Worm (Caenorhabditis elegans) whole organism, young adult: ENCODE measurements around the gene ZK180.7.

Source experiments
- F23B12.7 ChIP-seq: sonication (generic microtip); optimal IDR thresholded peaks from 2 replicates; lab custom pipeline; 2017; ENCODE audit warnings: missing genetic modification characterization, mild to moderate bottlenecking, missing compliant biosample characterization, antibody characterized with exemption, moderate library complexity; ENCODE audit not compliant: insufficient read depth
- F49E8.2 ChIP-seq: sonication (generic microtip); optimal IDR thresholded peaks from 3 replicates; lab custom pipeline; 2017; ENCODE audit warnings: missing genetic modification characterization, mild to moderate bottlenecking, missing compliant biosample characterization, antibody characterized with exemption, moderate library complexity; ENCODE audit not compliant: insufficient read depth
- F57C9.4 ChIP-seq: sonication (generic microtip); optimal IDR thresholded peaks from 2 replicates; lab custom pipeline; 2017; ENCODE audit warnings: mild to moderate bottlenecking, missing genetic modification characterization, missing compliant biosample characterization
- Y53F4B.3 ChIP-seq: fragments of 200-800 bp; sonication (Bioruptor generic); IDR thresholded peaks from 2 replicates; pipeline ENCODE4 v1.3.6; 2022; ENCODE audit warnings: missing genetic modification reagents, missing genetic modification characterization, missing compliant biosample characterization
- Y56A3A.18 ChIP-seq: fragments of 200-800 bp; sonication (Bioruptor generic); IDR thresholded peaks from 2 replicates; pipeline ENCODE4 v1.3.6; 2022; ENCODE audit warnings: missing genetic modification reagents, missing genetic modification characterization, missing compliant biosample characterization
- aptf-2 ChIP-seq: fragments of 200-800 bp; sonication (Bioruptor generic); conservative IDR thresholded peaks from 2 replicates; pipeline ENCODE4 v1.3.6; 2022; ENCODE audit warnings: missing genetic modification reagents, missing genetic modification characterization, missing compliant biosample characterization
- attf-3 ChIP-seq: fragments of 200-800 bp; sonication (Bioruptor generic); conservative IDR thresholded peaks from 2 replicates; pipeline ENCODE4 v1.3.6; 2022; ENCODE audit warnings: missing genetic modification reagents, missing genetic modification characterization, missing compliant biosample characterization
- attf-5 ChIP-seq: fragments of 200-800 bp; sonication (Bioruptor generic); optimal IDR thresholded peaks from 2 replicates; lab custom pipeline; 2018; ENCODE audit warnings: mild to moderate bottlenecking, missing genetic modification characterization, missing compliant biosample characterization
- ceh-91 ChIP-seq: fragments of 200-800 bp; sonication (Bioruptor generic); IDR thresholded peaks from 2 replicates; pipeline ENCODE4 v1.3.6; 2022; ENCODE audit warnings: missing genetic modification reagents, missing genetic modification characterization, missing compliant biosample characterization
- him-1 ChIP-seq: sonication (generic microtip); optimal IDR thresholded peaks from 2 replicates; lab custom pipeline; 2016; ENCODE audit warnings: missing genotype, missing genetic modification reagents, missing genetic modification characterization, missing compliant biosample characterization
- lin-35 ChIP-seq, 3 experiments: fragments of 150-350 bp in 2 of 3; sonication (generic microtip) in 1 of 3; optimal IDR thresholded peaks; 2 replicates each; lab custom pipeline; 2014 to 2018; ENCODE audit warnings: missing biosample characterization in 3 of 3, missing genetic modification characterization in 3 of 3, missing genetic modification reagents in 3 of 3
- nhr-120 ChIP-seq: fragments of 200-800 bp; sonication (Bioruptor generic); IDR thresholded peaks from 2 replicates; pipeline ENCODE4 v1.3.6; 2022; ENCODE audit warnings: missing genetic modification characterization, missing compliant biosample characterization
- sea-2 ChIP-seq: fragments of 200-800 bp; sonication (Bioruptor generic); IDR thresholded peaks from 2 replicates; pipeline ENCODE4 v1.3.6; 2022; ENCODE audit warnings: missing genetic modification characterization, missing compliant biosample characterization
- ztf-28 ChIP-seq: fragments of 200-800 bp; sonication (Bioruptor generic); IDR thresholded peaks from 2 replicates; pipeline ENCODE4 v1.3.6; 2022; ENCODE audit warnings: missing genetic modification reagents, missing genetic modification characterization, missing compliant biosample characterization

DNA sequence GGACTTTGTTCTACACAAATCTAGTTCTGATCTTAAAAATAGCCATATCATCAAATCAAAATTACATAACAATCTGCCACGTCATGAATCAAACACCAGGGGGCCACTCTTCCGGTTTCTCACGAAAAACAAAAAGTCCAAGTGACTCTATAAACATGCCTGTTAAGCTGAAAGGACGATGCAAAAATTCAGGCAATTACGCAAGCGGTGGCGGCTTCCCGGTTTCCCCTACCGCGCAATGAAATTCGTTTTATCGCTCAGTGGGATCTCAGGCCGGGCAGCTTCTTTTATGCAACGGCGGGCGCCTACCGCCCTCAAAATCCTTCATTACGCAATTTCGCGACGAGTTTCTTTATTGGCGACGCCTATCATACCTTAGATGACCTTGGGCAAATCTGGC lies 29.4 kb downstream of the ZK180.7 start:
- TF ChIP-seq Y53F4B.3 (GFP tag; lab: Robert Waterston, UW), result no peak
- no peak for TF ChIP-seq ztf-28 (GFP tag; lab: Robert Waterston, UW)
- TF ChIP-seq attf-5 (GFP tag; lab: Kevin White, UChicago), result no peak
- no peak for TF ChIP-seq lin-35 (GFP tag; optimal IDR thresholded peaks at IDR 0.05; lab: Kevin White, UChicago)
- TF ChIP-seq nhr-120, result no peak
- no peak for TF ChIP-seq sea-2
- no peak for TF ChIP-seq F57C9.4
- TF ChIP-seq F23B12.7 (tag; lab: Kevin White, UChicago), result no peak
- TF ChIP-seq aptf-2, result no peak
- no peak for TF ChIP-seq him-1
- TF ChIP-seq attf-3, result no peak
- no peak for TF ChIP-seq Y56A3A.18 (GFP tag; lab: Robert Waterston, UW)
- no peak for TF ChIP-seq F49E8.2
- TF ChIP-seq ceh-91 (GFP tag; lab: Robert Waterston, UW), result no peak
